Fruit fly (Drosophila melanogaster) whole organism, embryonic: Measurements from ENCODE around the gene Cow.

ENCODE experiments used
- CG10274 ChIP-seq: fragments of 200-800 bp; sonication (Bioruptor generic); optimal IDR thresholded peaks from 3 replicates; lab custom pipeline; 2017; ENCODE audit warnings: missing biosample characterization, mild to moderate bottlenecking, missing genetic modification characterization
- CG32767 ChIP-seq: fragments of 200-800 bp; sonication (Bioruptor generic); IDR thresholded peaks from 2 replicates; pipeline ENCODE4 v1.3.6; 2022; ENCODE audit warnings: missing biosample characterization, missing genetic modification characterization
- crp ChIP-seq, 2 experiments: fragments of 200-800 bp; sonication (Bioruptor generic); optimal IDR thresholded peaks; 2 replicates in 1 of 2; 3 replicates in 1 of 2; lab custom pipeline; 2017; ENCODE audit warnings: missing biosample characterization in 2 of 2, missing genetic modification characterization in 2 of 2, mild to moderate bottlenecking in 1 of 2, moderate library complexity in 1 of 2

- TF ChIP-seq CG32767 (GFP tag; lab: Robert Waterston, UW), result no peak
- no peak for TF ChIP-seq CG10274 (GFP tag; lab: Kevin White, UChicago)
- TF ChIP-seq crp (GFP tag; optimal IDR thresholded peaks at IDR 0.05; lab: Kevin White, UChicago), result no peak
Observed at dm6 chr3R:23129617-23130016, 17.1 kb upstream of the Cow start.
